Fruit fly (Drosophila melanogaster) whole organism, embryonic: ENCODE measurements around the gene Acp63F.

ENCODE experiments used
- Ada2b ChIP-seq: fragments of 200-800 bp; sonication (Bioruptor generic); IDR thresholded peaks from 2 replicates; pipeline ENCODE4 v1.3.6; 2022; ENCODE audit warnings: missing biosample characterization, missing genetic modification characterization
- Atf-2 ChIP-seq: fragments of 200-800 bp; sonication (Bioruptor generic); optimal IDR thresholded peaks from 2 replicates; lab custom pipeline; 2016; ENCODE audit warnings: missing biosample characterization, missing genetic modification characterization
- BEAF-32 ChIP-seq: fragments of 200-800 bp; sonication (Bioruptor generic); optimal IDR thresholded peaks from 3 replicates; lab custom pipeline; 2017; ENCODE audit warnings: missing biosample characterization, missing genetic modification characterization, mild to moderate bottlenecking, moderate library complexity, missing genetic modification reagents
- Blimp-1 ChIP-seq: fragments of 200-800 bp; sonication (Bioruptor generic); optimal IDR thresholded peaks from 3 replicates; lab custom pipeline; 2018; ENCODE audit warnings: missing biosample characterization, missing genetic modification characterization, mild to moderate bottlenecking, moderate library complexity, missing genetic modification reagents
- CG12659 ChIP-seq: fragments of 200-800 bp; sonication (Bioruptor generic); optimal IDR thresholded peaks from 3 replicates; lab custom pipeline; 2017; ENCODE audit warnings: mild to moderate bottlenecking, missing biosample characterization, missing genetic modification reagents, missing genetic modification characterization
- CG12769 ChIP-seq: fragments of 200-800 bp; sonication (Bioruptor generic); optimal IDR thresholded peaks from 2 replicates; lab custom pipeline; 2019; ENCODE audit warnings: missing biosample characterization, mild to moderate bottlenecking, missing genetic modification characterization, moderate library complexity
- CG15011 ChIP-seq: fragments of 200-800 bp; sonication (Bioruptor generic); optimal IDR thresholded peaks from 3 replicates; lab custom pipeline; 2018; ENCODE audit warnings: missing biosample characterization, mild to moderate bottlenecking, missing genetic modification characterization
- CG1647 ChIP-seq: fragments of 200-800 bp; sonication (Bioruptor generic); optimal IDR thresholded peaks from 3 replicates; lab custom pipeline; 2016; ENCODE audit warnings: missing biosample characterization, missing genetic modification characterization
- CG17802 ChIP-seq: fragments of 200-800 bp; sonication (Bioruptor generic); optimal IDR thresholded peaks from 2 replicates; lab custom pipeline; 2018; ENCODE audit warnings: missing biosample characterization, mild to moderate bottlenecking, missing genetic modification characterization, moderate library complexity
- CG18262 ChIP-seq: fragments of 200-800 bp; optimal IDR thresholded peaks from 3 replicates; lab custom pipeline; 2019; ENCODE audit warnings: missing biosample characterization, mild to moderate bottlenecking, missing genetic modification characterization, moderate library complexity
- CG2202 ChIP-seq: fragments of 200-800 bp; sonication (Bioruptor generic); optimal IDR thresholded peaks from 2 replicates; lab custom pipeline; 2018; ENCODE audit warnings: missing biosample characterization, mild to moderate bottlenecking, missing genetic modification characterization
- CG2712 ChIP-seq: fragments of 200-800 bp; optimal IDR thresholded peaks from 3 replicates; lab custom pipeline; 2019; ENCODE audit warnings: missing biosample characterization, mild to moderate bottlenecking, missing genetic modification characterization, moderate library complexity
- CG4404 ChIP-seq: fragments of 200-800 bp; sonication (Bioruptor generic); IDR thresholded peaks from 2 replicates; pipeline ENCODE4 v1.3.6; 2022; ENCODE audit warnings: missing biosample characterization, missing genetic modification characterization
- CG4424 ChIP-seq: fragments of 200-800 bp; sonication (Bioruptor generic); optimal IDR thresholded peaks from 3 replicates; lab custom pipeline; 2016; ENCODE audit warnings: missing biosample characterization, missing genetic modification characterization
- CG4617 ChIP-seq: fragments of 200-800 bp; sonication (Bioruptor generic); optimal IDR thresholded peaks from 3 replicates; lab custom pipeline; 2016; ENCODE audit warnings: missing biosample characterization, missing genetic modification characterization, borderline replicate concordance
- CG6813 ChIP-seq: fragments of 200-800 bp; sonication (Bioruptor generic); optimal IDR thresholded peaks from 2 replicates; lab custom pipeline; 2017; ENCODE audit warnings: missing biosample characterization, missing genetic modification characterization, mild to moderate bottlenecking, moderate library complexity, missing genetic modification reagents
- CG7556 ChIP-seq: fragments of 200-800 bp; sonication (Bioruptor generic); optimal IDR thresholded peaks from 2 replicates; lab custom pipeline; 2017; ENCODE audit warnings: missing biosample characterization, mild to moderate bottlenecking, missing genetic modification characterization
- CG7745 ChIP-seq: fragments of 200-800 bp; sonication (Bioruptor generic); optimal IDR thresholded peaks from 2 replicates; lab custom pipeline; 2018; ENCODE audit warnings: missing biosample characterization, mild to moderate bottlenecking, missing genetic modification characterization, moderate library complexity
- CG8290 ChIP-seq, 3 experiments: fragments of 200-800 bp; sonication (Bioruptor generic); optimal IDR thresholded peaks; 2 replicates each; lab custom pipeline; 2016 to 2019; ENCODE audit warnings: missing biosample characterization in 3 of 3, missing genetic modification characterization in 3 of 3, mild to moderate bottlenecking in 2 of 3, moderate library complexity in 1 of 3
- CG9932 ChIP-seq: fragments of 200-800 bp; sonication (Bioruptor generic); IDR thresholded peaks from 2 replicates; pipeline ENCODE4 v1.3.6; 2022; ENCODE audit warnings: missing biosample characterization, missing genetic modification characterization
- Chrac-16 ChIP-seq: fragments of 200-800 bp; sonication (Bioruptor generic); optimal IDR thresholded peaks from 3 replicates; lab custom pipeline; 2016; ENCODE audit warnings: missing biosample characterization, missing genetic modification characterization
- CkIIα-i1 ChIP-seq: fragments of 200-800 bp; sonication (Bioruptor generic); IDR thresholded peaks from 2 replicates; pipeline ENCODE4 v1.3.6; 2022; ENCODE audit warnings: missing biosample characterization, missing genetic modification characterization
- D19B ChIP-seq: fragments of 200-800 bp; sonication (Bioruptor generic); optimal IDR thresholded peaks from 2 replicates; lab custom pipeline; 2017; ENCODE audit warnings: missing biosample characterization, mild to moderate bottlenecking, missing genetic modification characterization
- Dek ChIP-seq: fragments of 200-800 bp; sonication (Bioruptor generic); optimal IDR thresholded peaks from 3 replicates; lab custom pipeline; 2019; ENCODE audit warnings: missing biosample characterization, mild to moderate bottlenecking, missing genetic modification characterization, moderate library complexity
- ERR ChIP-seq: fragments of 200-800 bp; sonication (Bioruptor generic); optimal IDR thresholded peaks from 2 replicates; lab custom pipeline; 2016; ENCODE audit warnings: missing biosample characterization, missing genetic modification characterization
- Fer2 ChIP-seq: fragments of 200-800 bp; sonication (Bioruptor generic); optimal IDR thresholded peaks from 2 replicates; lab custom pipeline; 2018; ENCODE audit warnings: missing biosample characterization, mild to moderate bottlenecking, missing genetic modification characterization, moderate library complexity
- H15 ChIP-seq: fragments of 200-800 bp; sonication (Bioruptor generic); IDR thresholded peaks from 3 replicates; pipeline ENCODE4 v1.3.6; 2022; ENCODE audit warnings: missing biosample characterization, missing genetic modification characterization
- Hr3 ChIP-seq: fragments of 200-800 bp; sonication (Bioruptor generic); optimal IDR thresholded peaks from 3 replicates; lab custom pipeline; 2016; ENCODE audit warnings: missing biosample characterization, missing genetic modification characterization
- Hr51 ChIP-seq, 2 experiments: fragments of 200-800 bp; sonication (Bioruptor generic); optimal IDR thresholded peaks; 2 replicates in 1 of 2; 3 replicates in 1 of 2; lab custom pipeline; 2016 to 2018; ENCODE audit warnings: missing biosample characterization in 2 of 2, missing genetic modification characterization in 2 of 2, mild to moderate bottlenecking in 1 of 2, moderate library complexity in 1 of 2
- Hr78 ChIP-seq, 2 experiments: fragments of 200-800 bp in 1 of 2; fragments of >200 bp in 1 of 2; sonication (Bioruptor generic) in 1 of 2; optimal IDR thresholded peaks; 2 replicates each; lab custom pipeline; 2017 to 2019; ENCODE audit warnings: missing biosample characterization in 2 of 2, missing genetic modification characterization in 2 of 2, mild to moderate bottlenecking in 1 of 2, moderate library complexity in 1 of 2
- Med ChIP-seq: fragments of 200-800 bp; sonication (Bioruptor generic); peaks from one replicate; lab custom pipeline; 2016; ENCODE audit warnings: missing biosample characterization, missing genetic modification characterization, mild to moderate bottlenecking, inconsistent platforms, moderate library complexity
- Meics ChIP-seq: fragments of 200-800 bp; sonication (Bioruptor generic); optimal IDR thresholded peaks from 2 replicates; lab custom pipeline; 2017; ENCODE audit warnings: missing biosample characterization, mild to moderate bottlenecking, missing genetic modification characterization
- NC2α ChIP-seq: fragments of 200-800 bp; sonication (Bioruptor generic); optimal IDR thresholded peaks from 2 replicates; lab custom pipeline; 2016; ENCODE audit warnings: missing biosample characterization, missing genetic modification characterization
- Scr ChIP-seq: fragments of 200-800 bp; sonication (Bioruptor generic); IDR thresholded peaks from 2 replicates; pipeline ENCODE4 v1.3.6; 2022; ENCODE audit warnings: missing biosample characterization, missing genetic modification characterization; ENCODE audit not compliant: partially characterized antibody
- Sry-δ ChIP-seq: fragments of 200-800 bp; sonication (Bioruptor generic); optimal IDR thresholded peaks from 2 replicates; lab custom pipeline; 2016; ENCODE audit warnings: missing biosample characterization, missing genetic modification characterization
- YL-1 ChIP-seq: fragments of 200-800 bp; sonication (Bioruptor generic); optimal IDR thresholded peaks from 3 replicates; lab custom pipeline; 2017; ENCODE audit warnings: missing biosample characterization, mild to moderate bottlenecking, missing genetic modification characterization
- cad ChIP-seq: fragments of >200 bp; optimal IDR thresholded peaks from 2 replicates; lab custom pipeline; 2017; ENCODE audit warnings: missing biosample characterization, missing genetic modification characterization
- disco-r ChIP-seq: fragments of 200-800 bp; sonication (Bioruptor generic); optimal IDR thresholded peaks from 2 replicates; lab custom pipeline; 2016; ENCODE audit warnings: missing biosample characterization, missing genetic modification characterization
- inv ChIP-seq: fragments of 200-800 bp; sonication (Bioruptor generic); IDR thresholded peaks from 2 replicates; pipeline ENCODE4 v1.3.6; 2022; ENCODE audit warnings: missing biosample characterization, missing genetic modification characterization; ENCODE audit not compliant: partially characterized antibody
- lab ChIP-seq: fragments of 200-800 bp; sonication (Bioruptor generic); optimal IDR thresholded peaks from 3 replicates; lab custom pipeline; 2017; ENCODE audit warnings: missing biosample characterization, missing genetic modification characterization, mild to moderate bottlenecking, moderate library complexity, missing genetic modification reagents
- lilli ChIP-seq: fragments of 200-800 bp; sonication (Bioruptor generic); optimal IDR thresholded peaks from 3 replicates; lab custom pipeline; 2016; ENCODE audit warnings: missing biosample characterization, missing genetic modification characterization
- maf-S ChIP-seq: fragments of 200-800 bp; sonication (Bioruptor generic); optimal IDR thresholded peaks from 2 replicates; lab custom pipeline; 2016; ENCODE audit warnings: missing biosample characterization, missing genetic modification characterization
- p53 ChIP-seq: fragments of 200-800 bp; sonication (Bioruptor generic); optimal IDR thresholded peaks from 2 replicates; lab custom pipeline; 2016; ENCODE audit warnings: missing biosample characterization, missing genetic modification characterization
- phol ChIP-seq: fragments of 200-800 bp; sonication (Bioruptor generic); optimal IDR thresholded peaks from 3 replicates; lab custom pipeline; 2018; ENCODE audit warnings: missing biosample characterization, mild to moderate bottlenecking, missing genetic modification characterization, moderate library complexity
- schlank ChIP-seq: fragments of 200-800 bp; sonication (Bioruptor generic); optimal IDR thresholded peaks from 2 replicates; lab custom pipeline; 2018; ENCODE audit warnings: missing biosample characterization, mild to moderate bottlenecking, missing genetic modification characterization
- slp2 ChIP-seq: fragments of 200-800 bp; sonication (Bioruptor generic); optimal IDR thresholded peaks from 2 replicates; lab custom pipeline; 2016; ENCODE audit warnings: missing biosample characterization, missing genetic modification characterization
- so ChIP-seq: fragments of 200-800 bp; sonication (Bioruptor generic); IDR thresholded peaks from 3 replicates; pipeline ENCODE4 v1.3.6; 2022; ENCODE audit warnings: missing biosample characterization, missing genetic modification characterization
- ssp ChIP-seq: fragments of 200-800 bp; sonication (Bioruptor generic); IDR thresholded peaks from 2 replicates; pipeline ENCODE4 v1.3.6; 2022; ENCODE audit warnings: missing biosample characterization, missing genetic modification characterization
- unpg ChIP-seq: fragments of 200-800 bp; sonication (Bioruptor generic); optimal IDR thresholded peaks from 3 replicates; lab custom pipeline; 2018; ENCODE audit warnings: missing biosample characterization, mild to moderate bottlenecking, missing genetic modification characterization, moderate library complexity
- usp ChIP-seq: fragments of >200 bp; optimal IDR thresholded peaks from 2 replicates; lab custom pipeline; 2017; ENCODE audit warnings: missing biosample characterization, missing genetic modification characterization

Gene Acp63F

dm6 chr3L:3801343-3801742 lies 14.8 kb downstream of the Acp63F start (continued):
- TF ChIP-seq Fer2 (no peak), phol (tag; lab: Kevin White, UChicago) (no peak), CG15011 (no peak), Hr3 (no peak), usp (no peak), CG4404 (GFP tag; lab: Robert Waterston, UW) (no peak), CG4617 (no peak), Meics (peak; percentile 37), CG17802 (tag; lab: Kevin White, UChicago) (no peak), p53 (GFP tag; lab: Kevin White, UChicago) (no peak), Sry-δ (GFP tag; lab: Kevin White, UChicago) (no peak), ERR (GFP tag; lab: Kevin White, UChicago) (no peak), lab (GFP tag; lab: Kevin White, UChicago) (peak; percentile 79), H15 (GFP tag; lab: Robert Waterston, UW) (no peak), cad (GFP tag; lab: Kevin White, UChicago) (no peak), YL-1 (GFP tag; lab: Kevin White, UChicago) (no peak), ssp (GFP tag; lab: Robert Waterston, UW) (no peak), NC2α (GFP tag; lab: Kevin White, UChicago) (no peak), CG7556 (GFP tag; lab: Kevin White, UChicago) (peak; percentile 5), CG18262 (tag; lab: Kevin White, UChicago) (no peak), Med (GFP tag; lab: Kevin White, UChicago) (peak; percentile 37), CG9932 (GFP tag; lab: Robert Waterston, UW) (no peak), CG2712 (tag; lab: Kevin White, UChicago) (no peak), CG6813 (no peak), D19B (GFP tag; lab: Kevin White, UChicago) (no peak), CG12769 (tag; lab: Kevin White, UChicago) (peak; percentile 55), schlank (tag; lab: Kevin White, UChicago) (no peak), Ada2b (GFP tag; lab: Robert Waterston, UW) (0 out of 2 replicates have a peak, but pooled peaks have one; percentile 10), disco-r (GFP tag; lab: Kevin White, UChicago) (no peak), Blimp-1 (no peak), CkIIα-i1 (GFP tag; lab: Robert Waterston, UW) (no peak), lilli (GFP tag; lab: Kevin White, UChicago) (no peak), inv (no peak), CG2202 (tag; lab: Kevin White, UChicago) (no peak), Hr51 (GFP tag; optimal IDR thresholded peaks at IDR 0.05; lab: Kevin White, UChicago) (peak in 1 of 2 experiments; percentile 10), Scr (GFP tag; lab: Robert Waterston, UW) (no peak), Hr78 (GFP tag; optimal IDR thresholded peaks at IDR 0.05; lab: Kevin White, UChicago) (no peak), CG1647 (GFP tag; lab: Kevin White, UChicago) (no peak), Chrac-16 (GFP tag; lab: Kevin White, UChicago) (no peak), BEAF-32 (GFP tag; lab: Kevin White, UChicago) (no peak), unpg (GFP tag; lab: Kevin White, UChicago) (peak; percentile 26), CG4424 (no peak), slp2 (GFP tag; lab: Kevin White, UChicago) (no peak), so (GFP tag; lab: Robert Waterston, UW) (no peak), Dek (tag; lab: Kevin White, UChicago) (no peak), CG8290 (GFP tag; optimal IDR thresholded peaks at IDR 0.05; lab: Kevin White, UChicago) (no peak), CG8290 (tag; optimal IDR thresholded peaks at IDR 0.05; lab: Kevin White, UChicago) (no peak), CG7745 (tag; lab: Kevin White, UChicago) (no peak), maf-S (GFP tag; lab: Kevin White, UChicago) (no peak), CG12659 (GFP tag; lab: Kevin White, UChicago) (no peak), Atf-2 (GFP tag; lab: Kevin White, UChicago) (no peak)
